Fruit fly (Drosophila melanogaster): ENCODE measurements around the gene CG5880.

The CG5880 gene

dm6 chr3R:27105439-27105838 is 11.1 kb upstream of the CG5880 start:
- TF ChIP-seq Hey (tag; optimal IDR thresholded peaks at IDR 0.05) (peak; percentile 57), exex (tag; optimal IDR thresholded peaks at IDR 0.05) (peak; percentile 66), zfh1 (GFP tag; IDR thresholded peaks at IDR 0.05) (no peak), slp2 (GFP tag; optimal IDR thresholded peaks at IDR 0.05) (no peak)

- TF ChIP-seq cwo (GFP tag; optimal IDR thresholded peaks at IDR 0.05), result peak; percentile 8
- peak; percentile 61 for TF ChIP-seq Ets65A (GFP tag)
- TF ChIP-seq NFAT (GFP tag; IDR thresholded peaks at IDR 0.05), result 0 out of 2 replicates have a peak, but pooled peaks have one; percentile 3
- peak; percentile 73 for TF ChIP-seq CG7372 (GFP tag; IDR thresholded peaks at IDR 0.05)
- no peak for TF ChIP-seq wor (GFP tag; IDR thresholded peaks at IDR 0.05)
Measured at dm6 chr3R:27106134-27106694, 10.3 kb upstream of the CG5880 start, which contains the start of gene CAH9. CAH9 (minus strand) TSS chr3R:27106184.

- TF ChIP-seq ci (GFP tag; IDR thresholded peaks at IDR 0.05) (no peak), CG3407 (GFP tag; optimal IDR thresholded peaks at IDR 0.05) (no peak), chinmo (GFP tag; IDR thresholded peaks at IDR 0.05; ENCODE audit: partially characterized antibody) (0 out of 4 replicates have a peak, but pooled peaks have one; percentile 41), grn (GFP tag; optimal IDR thresholded peaks at IDR 0.05) (peak; percentile 80), CG6813 (GFP tag; optimal IDR thresholded peaks at IDR 0.05) (no peak), unpg (GFP tag; optimal IDR thresholded peaks at IDR 0.05) (no peak), exex (tag; optimal IDR thresholded peaks at IDR 0.05) (peak; percentile 31), GATAe (GFP tag; conservative IDR thresholded peaks at IDR 0.05) (0 out of 2 replicates have a peak, but pooled peaks have one; percentile 25), lab (GFP tag; optimal IDR thresholded peaks at IDR 0.05) (peak; percentile 60)
Measured at dm6 chr3R:27108111-27108510, 8.4 kb upstream of the CG5880 start.

- TF ChIP-seq gcm (GFP tag; optimal IDR thresholded peaks at IDR 0.05), result peak; percentile 74
- TF ChIP-seq jigr1 (GFP tag; IDR thresholded peaks at IDR 0.05), result no peak
- no peak for TF ChIP-seq D (optimal IDR thresholded peaks at IDR 0.05)
- no peak for TF ChIP-seq D (GFP tag; optimal IDR thresholded peaks at IDR 0.05)
- TF ChIP-seq E2f1 (GFP tag; IDR thresholded peaks at IDR 0.05), result no peak
- peak in 1 of 2 experiments; percentile 51 for TF ChIP-seq Pdp1 (GFP tag; optimal IDR thresholded peaks at IDR 0.05)
Measured at dm6 chr3R:27109458-27109857, 7.1 kb upstream of the CG5880 start.

- TF ChIP-seq hkb (optimal IDR thresholded peaks at IDR 0.05), result peak; percentile 71
- TF ChIP-seq hkb (GFP tag; IDR thresholded peaks at IDR 0.05), result peak; percentile 92
- peak; percentile 2 for TF ChIP-seq NC2α (GFP tag; optimal IDR thresholded peaks at IDR 0.05)
- no peak for TF ChIP-seq Gsc (GFP tag; IDR thresholded peaks at IDR 0.05)
- peak; percentile 74 for TF ChIP-seq odd (GFP tag; optimal IDR thresholded peaks at IDR 0.05)
- TF ChIP-seq CG2678 (tag; optimal IDR thresholded peaks at IDR 0.05), result peak; percentile 92
- peak; percentile 90 for TF ChIP-seq Optix (GFP tag; IDR thresholded peaks at IDR 0.05)
- peak; percentile 85 for TF ChIP-seq CG4404 (GFP tag; IDR thresholded peaks at IDR 0.05)
- TF ChIP-seq CG10366 (GFP tag; IDR thresholded peaks at IDR 0.05), result peak; percentile 98
- peak; percentile 17 for TF ChIP-seq CG1792 (GFP tag; optimal IDR thresholded peaks at IDR 0.05)
- no peak for TF ChIP-seq HLHmδ (GFP tag; optimal IDR thresholded peaks at IDR 0.05)
- peak; percentile 95 for TF ChIP-seq unc-4 (GFP tag; IDR thresholded peaks at IDR 0.05; ENCODE audit: partially characterized antibody)
- TF ChIP-seq CG11695 (GFP tag; IDR thresholded peaks at IDR 0.05), result peak; percentile 90
- peak; percentile 48; the same call in 1 of the 2 replicates for TF ChIP-seq ham (GFP tag; IDR thresholded peaks at IDR 0.05)
- TF ChIP-seq ftz-f1 (GFP tag; optimal IDR thresholded peaks at IDR 0.05), result peak; percentile 78
- peak; percentile 69 for TF ChIP-seq gfzf (GFP tag; optimal IDR thresholded peaks at IDR 0.05)
- peak; percentile 92 for TF ChIP-seq PHDP (tag; optimal IDR thresholded peaks at IDR 0.05)
- no peak for TF ChIP-seq pb (GFP tag; optimal IDR thresholded peaks at IDR 0.05)
- TF ChIP-seq ara (GFP tag; IDR thresholded peaks at IDR 0.05), result peak; percentile 88
- TF ChIP-seq CG42726 (GFP tag; IDR thresholded peaks at IDR 0.05; ENCODE audit: partially characterized antibody), result no peak; the same call in 1 of the 2 replicates
Measured at dm6 chr3R:27111784-27112602, 4.6 kb upstream of the CG5880 start, which contains the start of the genes gb and CG5815. gb (minus strand) TSS chr3R:27112270. CG5815 (plus strand) TSS chr3R:27112566.

All from whole organism, embryonic.